Fruit fly (Drosophila melanogaster) whole organism, pupa: ENCODE results near the gene CG32655.

ENCODE experiments used
- CG10348 ChIP-seq: fragments of 200-800 bp; sonication (Bioruptor generic); IDR thresholded peaks from 2 replicates; pipeline ENCODE4 v1.3.6; 2022; ENCODE audit warnings: missing biosample characterization, missing genetic modification characterization
- CG12605 ChIP-seq: fragments of 200-800 bp; sonication (Bioruptor generic); IDR thresholded peaks from 2 replicates; pipeline ENCODE4 v1.3.6; 2022; ENCODE audit warnings: missing biosample characterization, missing genetic modification characterization
- CG14655 ChIP-seq: fragments of 200-800 bp; sonication (Bioruptor generic); optimal IDR thresholded peaks from 3 replicates; lab custom pipeline; 2017; ENCODE audit warnings: mild to moderate bottlenecking, missing biosample characterization, missing genetic modification reagents, missing genetic modification characterization
- CG34367 ChIP-seq: fragments of 200-800 bp; sonication (Bioruptor generic); optimal IDR thresholded peaks from 2 replicates; lab custom pipeline; 2018; ENCODE audit warnings: missing biosample characterization, mild to moderate bottlenecking, missing genetic modification characterization
- CG4496 ChIP-seq: fragments of 200-800 bp; sonication (Bioruptor generic); IDR thresholded peaks from 3 replicates; pipeline ENCODE4 v1.3.6; 2022; ENCODE audit warnings: missing biosample characterization, missing genetic modification characterization
- CG8159 ChIP-seq: fragments of 200-800 bp; sonication (Bioruptor generic); optimal IDR thresholded peaks from 3 replicates; lab custom pipeline; 2018; ENCODE audit warnings: missing biosample characterization, mild to moderate bottlenecking, missing genetic modification characterization, moderate library complexity
- CG8301 ChIP-seq: fragments of 200-800 bp; sonication (Bioruptor generic); optimal IDR thresholded peaks from 2 replicates; lab custom pipeline; 2018; ENCODE audit warnings: missing biosample characterization, mild to moderate bottlenecking, missing genetic modification characterization
- CG9948 ChIP-seq: fragments of 200-800 bp; sonication (Bioruptor generic); optimal IDR thresholded peaks from 2 replicates; lab custom pipeline; 2018; ENCODE audit warnings: missing biosample characterization, mild to moderate bottlenecking, missing genetic modification characterization, moderate library complexity
- EcR ChIP-seq: fragments of 200-800 bp; sonication (Bioruptor generic); optimal IDR thresholded peaks from 3 replicates; lab custom pipeline; 2019; ENCODE audit warnings: missing biosample characterization, missing genetic modification characterization, mild to moderate bottlenecking, moderate library complexity, missing genetic modification reagents
- Pif1A ChIP-seq: fragments of 200-800 bp; sonication (Bioruptor generic); optimal IDR thresholded peaks from 3 replicates; lab custom pipeline; 2016; ENCODE audit warnings: missing biosample characterization, missing genetic modification characterization
- Pif1B ChIP-seq: fragments of 200-800 bp; sonication (Bioruptor generic); optimal IDR thresholded peaks from 3 replicates; lab custom pipeline; 2016; ENCODE audit warnings: missing biosample characterization, missing genetic modification characterization
- Snoo ChIP-seq: fragments of 200-800 bp; sonication (Bioruptor generic); optimal IDR thresholded peaks from 3 replicates; lab custom pipeline; 2017; ENCODE audit warnings: missing biosample characterization, mild to moderate bottlenecking, missing genetic modification characterization, inconsistent platforms
- fd96Ca ChIP-seq: fragments of 200-800 bp; sonication (Bioruptor generic); IDR thresholded peaks from 3 replicates; pipeline ENCODE4 v1.3.6; 2022; ENCODE audit warnings: missing biosample characterization, missing genetic modification characterization
- rn ChIP-seq: fragments of 200-800 bp; sonication (Bioruptor generic); IDR thresholded peaks from 2 replicates; pipeline ENCODE4 v1.3.6; 2022; ENCODE audit warnings: missing biosample characterization, missing genetic modification characterization

DNA sequence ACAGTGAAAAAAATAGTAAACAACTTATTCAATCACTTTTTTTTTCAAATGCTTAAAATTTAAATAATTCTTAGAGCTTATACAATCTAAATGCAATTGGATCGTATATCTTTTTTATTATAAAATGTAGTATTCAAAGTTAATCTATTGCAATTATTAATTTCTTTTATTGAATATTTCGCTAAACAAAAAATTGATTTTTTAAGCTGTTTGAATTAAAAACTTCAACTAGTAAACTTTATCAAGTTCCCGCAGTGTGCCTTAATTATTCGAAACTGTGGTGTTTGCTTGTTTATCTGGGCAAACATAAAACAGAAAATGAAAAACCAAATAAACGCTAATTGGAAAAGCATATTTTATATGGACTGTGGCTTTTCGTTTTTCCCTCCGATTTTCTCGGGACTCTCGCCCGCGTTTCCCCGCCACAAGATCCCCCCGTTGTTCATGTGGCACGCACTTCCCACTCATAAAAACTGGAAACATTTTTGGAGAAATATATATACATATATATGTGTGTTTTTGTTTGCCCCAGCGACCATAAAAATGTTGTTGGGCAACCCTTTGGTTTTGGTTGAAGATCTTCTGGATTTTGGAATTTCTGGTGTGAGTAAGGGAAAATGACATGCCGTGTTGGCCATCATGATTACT is 10.2 kb downstream of the CG32655 start:
- no peak for TF ChIP-seq fd96Ca (GFP tag; lab: Robert Waterston, UW)
- TF ChIP-seq CG12605, result no peak
- TF ChIP-seq CG14655 (GFP tag; lab: Kevin White, UChicago), result no peak
- no peak for TF ChIP-seq EcR (GFP tag; lab: Kevin White, UChicago)
- TF ChIP-seq CG34367 (tag; lab: Kevin White, UChicago), result no peak
- no peak for TF ChIP-seq CG8301 (tag; lab: Kevin White, UChicago)
- no peak for TF ChIP-seq Pif1A
- TF ChIP-seq Pif1B (GFP tag; lab: Kevin White, UChicago), result no peak
- no peak for TF ChIP-seq CG8159 (tag; lab: Kevin White, UChicago)
- no peak for TF ChIP-seq rn (GFP tag; lab: Robert Waterston, UW)
- TF ChIP-seq Snoo (tag; lab: Kevin White, UChicago), result no peak
- no peak for TF ChIP-seq CG4496 (GFP tag; lab: Robert Waterston, UW)
- no peak for TF ChIP-seq CG9948 (tag; lab: Kevin White, UChicago)
- TF ChIP-seq CG10348 (GFP tag; lab: Robert Waterston, UW), result no peak
